Worm (Caenorhabditis elegans): ENCODE data around the gene C13A2.12.

DNA sequence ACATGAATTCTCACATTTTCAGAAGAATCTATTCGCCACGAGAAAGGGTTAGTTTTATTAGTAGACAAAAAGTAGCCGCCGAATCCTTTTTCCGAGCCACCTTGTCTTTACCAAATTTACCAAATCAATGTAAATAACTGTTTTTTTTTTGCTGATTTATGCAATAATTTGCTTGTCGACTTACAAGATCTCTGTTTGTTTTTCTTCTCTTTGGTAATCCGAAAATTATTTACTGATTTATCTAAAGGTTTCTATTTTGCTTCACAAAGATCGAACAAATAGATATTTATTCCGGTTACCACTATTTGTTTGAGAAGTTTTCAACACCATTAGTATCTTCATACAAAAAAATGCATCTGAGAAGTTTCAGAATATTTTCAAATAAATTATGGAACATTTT, 7.0 kb downstream of the C13A2.12 start, which contains the start of gene C13A2.7:
- TF ChIP-seq fos-1 (tag; optimal IDR thresholded peaks at IDR 0.05) (no peak), nhr-129 (tag; optimal IDR thresholded peaks at IDR 0.05) (no peak), elt-3 (tag; optimal IDR thresholded peaks at IDR 0.05) (no peak)

All from whole organism, L2 larva.